Worm (Caenorhabditis elegans) whole organism, late embryonic: ENCODE data around the gene hil-6.

Experiments used
- F13H6.1 ChIP-seq: sonication (generic microtip); optimal IDR thresholded peaks from 2 replicates; lab custom pipeline; 2016; ENCODE audit warnings: missing genetic modification characterization, missing compliant biosample characterization
- K09A11.1 ChIP-seq: sonication (generic microtip); optimal IDR thresholded peaks from 2 replicates; lab custom pipeline; 2017; ENCODE audit warnings: antibody characterized with exemption, mild to moderate bottlenecking, missing genetic modification characterization, missing compliant biosample characterization; ENCODE audit not compliant: insufficient read depth
- ceh-45 ChIP-seq: fragments of 200-800 bp; sonication (Bioruptor generic); IDR thresholded peaks from 2 replicates; pipeline ENCODE4 v1.3.6; 2022; ENCODE audit warnings: missing genetic modification reagents, missing genetic modification characterization, missing compliant biosample characterization
- ceh-48 ChIP-seq: sonication (generic microtip); optimal IDR thresholded peaks from 2 replicates; lab custom pipeline; 2016; ENCODE audit warnings: missing genetic modification characterization, inconsistent platforms, missing compliant biosample characterization
- elt-2 ChIP-seq: sonication (generic microtip); optimal IDR thresholded peaks from 2 replicates; lab custom pipeline; 2016; ENCODE audit warnings: missing genetic modification reagents, missing genetic modification characterization, missing compliant biosample characterization
- fax-1 ChIP-seq: sonication (generic microtip); optimal IDR thresholded peaks from 2 replicates; lab custom pipeline; 2016; ENCODE audit warnings: missing genotype, missing genetic modification characterization, missing compliant biosample characterization
- hlh-8 ChIP-seq: sonication (generic microtip); optimal IDR thresholded peaks from 2 replicates; lab custom pipeline; 2016; ENCODE audit warnings: missing genotype, missing genetic modification characterization, missing compliant biosample characterization
- nhr-11 ChIP-seq: fragments of 150-350 bp; optimal IDR thresholded peaks from 2 replicates; lab custom pipeline; 2014; ENCODE audit warnings: missing biosample characterization, missing genetic modification characterization
- sox-4 ChIP-seq: sonication (generic microtip); optimal IDR thresholded peaks from 2 replicates; lab custom pipeline; 2017; ENCODE audit warnings: mild to moderate bottlenecking, missing genetic modification characterization, inconsistent platforms, missing compliant biosample characterization
- unc-55 ChIP-seq: sonication (generic microtip); optimal IDR thresholded peaks from 2 replicates; lab custom pipeline; 2017; ENCODE audit warnings: missing biosample characterization, missing genetic modification reagents, missing genetic modification characterization

DNA sequence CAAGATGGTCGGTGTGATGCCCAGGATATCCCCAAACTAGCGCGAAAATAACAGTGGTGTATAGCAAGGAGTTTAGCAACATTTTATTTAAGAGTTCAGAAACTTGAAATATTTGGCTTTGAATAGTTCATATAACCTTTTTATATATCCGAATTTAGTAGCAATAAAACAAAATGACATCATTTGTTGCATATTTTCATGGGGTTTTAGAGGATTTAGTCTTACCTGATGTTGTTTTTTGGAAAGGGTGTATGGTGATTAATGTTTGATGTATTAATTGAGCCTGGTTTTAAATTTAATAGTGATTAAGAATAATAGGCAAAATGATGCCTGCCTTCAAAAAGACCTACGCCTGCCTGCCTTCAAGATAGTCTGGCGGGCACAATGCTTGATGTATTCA is 14.9 kb downstream of the hil-6 start, which contains the start of gene F59A7.2:
- TF ChIP-seq ceh-48 (tag; lab: Kevin White, UChicago): no peak
- no peak for TF ChIP-seq nhr-11 (tag; lab: Kevin White, UChicago)
- TF ChIP-seq elt-2 (tag; lab: Kevin White, UChicago): no peak
- TF ChIP-seq fax-1 (tag; lab: Kevin White, UChicago): no peak
- no peak for TF ChIP-seq unc-55
- TF ChIP-seq ceh-45 (GFP tag; lab: Robert Waterston, UW): no peak
- no peak for TF ChIP-seq hlh-8 (tag; lab: Kevin White, UChicago)
- TF ChIP-seq F13H6.1 (tag; lab: Kevin White, UChicago): no peak
- TF ChIP-seq K09A11.1 (tag; lab: Kevin White, UChicago): no peak
- TF ChIP-seq sox-4: no peak
